Fruit fly (Drosophila melanogaster) whole organism, prepupa: ENCODE measurements around the gene ppl.

ENCODE experiments used
- CG11294 ChIP-seq: fragments of 200-800 bp; sonication (Bioruptor generic); IDR thresholded peaks from 2 replicates; pipeline ENCODE4 v1.3.6; 2022; ENCODE audit warnings: missing biosample characterization, missing genetic modification characterization
- CG11902 ChIP-seq: fragments of 200-800 bp; sonication (Bioruptor generic); optimal IDR thresholded peaks from 3 replicates; lab custom pipeline; 2016; ENCODE audit warnings: missing biosample characterization, missing genetic modification characterization
- CG6854 ChIP-seq: fragments of 200-800 bp; sonication (Bioruptor generic); optimal IDR thresholded peaks from 2 replicates; lab custom pipeline; 2017; ENCODE audit warnings: missing biosample characterization, mild to moderate bottlenecking, missing genetic modification characterization
- Eip78C ChIP-seq: fragments of 200-800 bp; sonication (Bioruptor generic); peaks from one replicate; lab custom pipeline; 2016; ENCODE audit warnings: missing biosample characterization, missing genetic modification characterization
- Sox102F ChIP-seq: fragments of 200-800 bp; sonication (Bioruptor generic); optimal IDR thresholded peaks from 2 replicates; lab custom pipeline; 2016; ENCODE audit warnings: missing biosample characterization, mild to moderate bottlenecking, missing genetic modification characterization
- dsx ChIP-seq: fragments of 200-800 bp; optimal IDR thresholded peaks from 3 replicates; lab custom pipeline; 2019; ENCODE audit warnings: missing biosample characterization, mild to moderate bottlenecking, missing genetic modification characterization, moderate library complexity; ENCODE audit not compliant: poor library complexity, severe bottlenecking
- spab ChIP-seq: fragments of 200-800 bp; sonication (Bioruptor generic); optimal IDR thresholded peaks from 2 replicates; lab custom pipeline; 2017; ENCODE audit warnings: missing biosample characterization, mild to moderate bottlenecking, missing genetic modification characterization, missing genetic modification reagents
- svp ChIP-seq: fragments of 200-800 bp; sonication (Bioruptor generic); peaks from one replicate; lab custom pipeline; 2016; ENCODE audit warnings: missing biosample characterization, missing genetic modification characterization

- TF ChIP-seq CG11294 (GFP tag; lab: Robert Waterston, UW) (no peak), Sox102F (peak; percentile 61), dsx (peak; percentile 22), Eip78C (peak; percentile 89), svp (GFP tag; lab: Kevin White, UChicago) (peak; percentile 74), CG11902 (GFP tag; lab: Kevin White, UChicago) (no peak), spab (GFP tag; lab: Kevin White, UChicago) (no peak), CG6854 (GFP tag; lab: Kevin White, UChicago) (peak; percentile 79)
These were observed 41.3 kb downstream of the ppl start for dm6 chr3L:21239999-21240509.
